Fruit fly (Drosophila melanogaster): Measurements from ENCODE around the gene Prim1.

Prim1 gene

DNA sequence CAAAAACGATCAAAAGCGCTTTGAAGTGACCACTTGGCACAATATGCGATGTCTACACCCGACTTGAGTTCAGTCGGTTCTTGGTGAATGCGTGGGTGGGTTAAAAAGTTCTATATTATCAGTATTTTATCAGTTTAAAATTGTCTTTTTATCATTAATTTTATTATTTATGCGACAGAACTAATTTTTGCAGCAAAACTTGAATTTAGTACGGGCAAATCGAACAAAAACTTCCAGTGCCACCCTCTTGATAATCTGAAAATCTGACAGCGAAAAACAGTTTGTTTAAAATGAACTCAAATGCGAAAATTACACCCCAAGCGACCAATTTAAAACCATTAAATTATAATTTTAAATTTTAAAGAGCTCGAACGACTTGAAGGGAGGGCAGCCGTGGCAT lies 30.8 kb downstream of the Prim1 start:
- TF ChIP-seq Hr78 (GFP tag; optimal IDR thresholded peaks at IDR 0.05) (no peak), CrebA (GFP tag; optimal IDR thresholded peaks at IDR 0.05; ENCODE audit: borderline replicate concordance) (peak; percentile 20), fru (GFP tag; optimal IDR thresholded peaks at IDR 0.05) (peak; percentile 54), N (GFP tag; optimal IDR thresholded peaks at IDR 0.05) (no peak), HLH106 (tag; optimal IDR thresholded peaks at IDR 0.05) (peak; percentile 77), br (GFP tag; optimal IDR thresholded peaks at IDR 0.05) (peak; percentile 49), Sp1 (GFP tag; optimal IDR thresholded peaks at IDR 0.05) (peak; percentile 78), Hnf4 (GFP tag; optimal IDR thresholded peaks at IDR 0.05) (peak; percentile 5), Rel (GFP tag; optimal IDR thresholded peaks at IDR 0.05) (no peak), Rel (tag; optimal IDR thresholded peaks at IDR 0.05) (peak; percentile 37), sage (GFP tag; optimal IDR thresholded peaks at IDR 0.05) (peak; percentile 46), Myc (optimal IDR thresholded peaks at IDR 0.05) (no peak), rgr (GFP tag; optimal IDR thresholded peaks at IDR 0.05) (peak; percentile 59), foxo (GFP tag; optimal IDR thresholded peaks at IDR 0.05) (peak in 1 of 2 experiments; percentile 53), jim (GFP tag; optimal IDR thresholded peaks at IDR 0.05) (no peak), Vsx2 (GFP tag; optimal IDR thresholded peaks at IDR 0.05; ENCODE audit: partially characterized antibody) (no peak), CG32264 (GFP tag; optimal IDR thresholded peaks at IDR 0.05) (peak; percentile 44), h (GFP tag; optimal IDR thresholded peaks at IDR 0.05) (peak; percentile 73), Jra (GFP tag; optimal IDR thresholded peaks at IDR 0.05) (no peak), ey (GFP tag; optimal IDR thresholded peaks at IDR 0.05) (peak; percentile 50), CG9705 (GFP tag; optimal IDR thresholded peaks at IDR 0.05) (peak; percentile 52), psq (GFP tag; optimal IDR thresholded peaks at IDR 0.05) (peak; percentile 51), OdsH (GFP tag; optimal IDR thresholded peaks at IDR 0.05) (peak; percentile 45), woc (GFP tag; optimal IDR thresholded peaks at IDR 0.05) (peak; percentile 53), dmrt93B (GFP tag; optimal IDR thresholded peaks at IDR 0.05) (peak; percentile 23), Dfd (GFP tag; optimal IDR thresholded peaks at IDR 0.05) (no peak)

DNA sequence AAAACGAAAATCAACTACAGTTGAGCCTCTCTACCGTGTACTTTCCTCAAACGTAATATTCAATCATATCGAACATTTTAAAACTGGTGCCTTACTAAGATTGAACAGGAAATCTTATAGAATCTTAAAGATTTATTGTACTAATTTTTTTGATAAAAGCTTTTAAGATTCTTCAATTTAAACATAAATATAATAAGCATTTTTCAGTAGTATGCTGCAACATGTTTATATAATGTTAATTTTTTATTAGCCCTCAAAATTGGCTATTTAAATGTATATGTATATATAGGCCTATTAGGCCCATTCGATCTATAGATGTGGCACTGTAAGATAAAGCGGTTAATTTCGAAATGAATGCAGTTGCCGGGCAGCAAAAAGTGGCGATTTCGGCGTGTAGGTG lies 31.4 kb downstream of the Prim1 start:
- TF ChIP-seq Myc (optimal IDR thresholded peaks at IDR 0.05), result no peak
- no peak for TF ChIP-seq Hr78 (GFP tag; optimal IDR thresholded peaks at IDR 0.05)
- TF ChIP-seq brk (GFP tag; optimal IDR thresholded peaks at IDR 0.05), result no peak
- TF ChIP-seq dmrt93B (GFP tag; optimal IDR thresholded peaks at IDR 0.05), result no peak
- no peak for TF ChIP-seq Dif (GFP tag; optimal IDR thresholded peaks at IDR 0.05; ENCODE audit: partially characterized antibody)

DNA sequence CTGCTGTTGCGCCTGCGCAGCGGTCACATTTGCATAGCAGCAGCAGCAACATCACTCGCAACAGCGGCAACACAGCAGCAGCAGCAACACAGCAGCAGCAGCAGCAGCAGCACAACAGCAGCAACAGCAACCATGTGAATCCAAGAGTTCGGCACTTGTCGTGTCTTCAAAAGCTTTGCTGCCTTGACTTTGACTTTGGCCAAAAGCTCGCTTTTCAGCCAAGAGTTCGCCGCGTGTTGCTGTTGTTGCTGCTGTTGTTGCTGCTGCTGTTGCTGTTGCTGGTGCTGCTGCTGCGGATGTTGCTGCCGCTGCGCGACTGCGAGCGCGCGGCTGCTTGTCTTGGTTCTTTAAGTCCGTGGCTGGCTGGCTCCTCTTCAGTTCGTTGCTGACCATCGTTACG lies 31.9 kb downstream of the Prim1 start, which contains the start of gene ImpE1:
TSS of gene ImpE1 (plus strand) at position 371 of the 400 bp plus-strand sequence.
- peak; percentile 76 for TF ChIP-seq Dfd (GFP tag; optimal IDR thresholded peaks at IDR 0.05)
- no peak for TF ChIP-seq foxo (GFP tag; optimal IDR thresholded peaks at IDR 0.05)
- no peak for TF ChIP-seq usp (GFP tag; optimal IDR thresholded peaks at IDR 0.05)
- TF ChIP-seq dsf (GFP tag; optimal IDR thresholded peaks at IDR 0.05; ENCODE audit: borderline replicate concordance), result no peak

DNA sequence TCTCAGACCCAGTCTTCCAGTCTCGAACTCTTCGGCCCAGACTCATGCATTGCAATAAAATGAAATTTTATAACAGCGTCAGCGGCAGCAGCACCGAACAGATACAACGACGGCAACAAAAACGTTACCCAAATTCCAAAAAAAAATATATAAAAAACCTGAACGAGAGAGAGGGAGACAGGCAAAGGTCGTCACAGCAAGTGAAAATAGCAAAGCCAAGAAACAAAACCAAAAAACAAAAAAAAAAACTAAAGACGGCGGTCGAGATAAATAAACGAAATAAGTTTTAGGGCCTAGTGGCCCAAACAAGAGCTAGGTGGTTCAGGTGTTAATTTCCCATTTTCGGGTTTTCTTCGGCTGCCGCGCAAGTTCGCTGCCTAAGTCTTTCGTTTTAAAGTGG lies 34.0 kb downstream of the Prim1 start:
- TF ChIP-seq Jra (GFP tag; optimal IDR thresholded peaks at IDR 0.05) (no peak), ey (GFP tag; optimal IDR thresholded peaks at IDR 0.05) (no peak), psq (GFP tag; optimal IDR thresholded peaks at IDR 0.05) (no peak)

DNA sequence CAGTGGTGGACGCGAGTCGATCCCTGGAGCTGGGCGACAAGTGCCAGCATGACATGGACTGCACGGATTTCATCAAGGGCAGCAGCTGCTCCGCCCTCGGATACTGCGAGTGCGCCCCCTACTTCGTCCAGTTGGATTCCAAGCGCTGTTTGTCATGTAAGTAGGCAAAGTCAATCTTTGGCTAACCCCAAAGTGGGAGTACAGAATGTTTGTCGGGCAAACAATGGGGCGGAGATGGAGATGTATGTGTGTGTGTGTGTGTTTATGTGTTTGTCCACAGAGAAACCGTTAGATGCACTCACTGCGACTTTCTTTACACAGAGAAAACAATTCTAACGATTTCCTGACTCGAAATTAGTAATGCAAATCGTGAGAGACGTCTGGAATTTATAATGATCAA lies 39.0 kb downstream of the Prim1 start:
- TF ChIP-seq Mio (GFP tag; optimal IDR thresholded peaks at IDR 0.05) (no peak), h (GFP tag; optimal IDR thresholded peaks at IDR 0.05) (no peak), dsf (GFP tag; optimal IDR thresholded peaks at IDR 0.05; ENCODE audit: borderline replicate concordance) (no peak), sage (GFP tag; optimal IDR thresholded peaks at IDR 0.05) (no peak), GATAd (GFP tag; optimal IDR thresholded peaks at IDR 0.05) (no peak), Dif (GFP tag; optimal IDR thresholded peaks at IDR 0.05; ENCODE audit: partially characterized antibody) (no peak), Jra (GFP tag; optimal IDR thresholded peaks at IDR 0.05) (no peak), psq (GFP tag; optimal IDR thresholded peaks at IDR 0.05) (no peak), OdsH (GFP tag; optimal IDR thresholded peaks at IDR 0.05) (no peak), tai (GFP tag; optimal IDR thresholded peaks at IDR 0.05) (no peak), CG9705 (GFP tag; optimal IDR thresholded peaks at IDR 0.05) (no peak), sv (GFP tag; optimal IDR thresholded peaks at IDR 0.05) (no peak), Abd-B (GFP tag; optimal IDR thresholded peaks at IDR 0.05) (no peak), usp (GFP tag; optimal IDR thresholded peaks at IDR 0.05) (no peak), Rel (GFP tag; optimal IDR thresholded peaks at IDR 0.05) (no peak), Rel (tag; optimal IDR thresholded peaks at IDR 0.05) (no peak)
